Fruit fly (Drosophila melanogaster) whole organism, pupa: ENCODE data around the gene shep.

Source experiments
- CG10348 ChIP-seq: fragments of 200-800 bp; sonication (Bioruptor generic); IDR thresholded peaks from 2 replicates; pipeline ENCODE4 v1.3.6; 2022; ENCODE audit warnings: missing biosample characterization, missing genetic modification characterization
- CG12605 ChIP-seq: fragments of 200-800 bp; sonication (Bioruptor generic); IDR thresholded peaks from 2 replicates; pipeline ENCODE4 v1.3.6; 2022; ENCODE audit warnings: missing biosample characterization, missing genetic modification characterization
- CG13204 ChIP-seq: fragments of 200-800 bp; sonication (Bioruptor generic); optimal IDR thresholded peaks from 2 replicates; lab custom pipeline; 2018; ENCODE audit warnings: missing biosample characterization, mild to moderate bottlenecking, missing genetic modification characterization, moderate library complexity
- CG14655 ChIP-seq: fragments of 200-800 bp; sonication (Bioruptor generic); optimal IDR thresholded peaks from 3 replicates; lab custom pipeline; 2017; ENCODE audit warnings: mild to moderate bottlenecking, missing biosample characterization, missing genetic modification reagents, missing genetic modification characterization
- CG15710 ChIP-seq: fragments of 200-800 bp; sonication (Bioruptor generic); optimal IDR thresholded peaks from 2 replicates; lab custom pipeline; 2018; ENCODE audit warnings: missing biosample characterization, mild to moderate bottlenecking, missing genetic modification characterization, moderate library complexity
- CG17806 ChIP-seq: fragments of 200-800 bp; sonication (Bioruptor generic); optimal IDR thresholded peaks from 2 replicates; lab custom pipeline; 2018; ENCODE audit warnings: missing biosample characterization, mild to moderate bottlenecking, missing genetic modification characterization, moderate library complexity
- CG32121 ChIP-seq: fragments of 200-800 bp; sonication (Bioruptor generic); IDR thresholded peaks from 2 replicates; pipeline ENCODE4 v1.3.6; 2022; ENCODE audit warnings: missing biosample characterization, missing genetic modification characterization
- CG34367 ChIP-seq: fragments of 200-800 bp; sonication (Bioruptor generic); optimal IDR thresholded peaks from 2 replicates; lab custom pipeline; 2018; ENCODE audit warnings: missing biosample characterization, mild to moderate bottlenecking, missing genetic modification characterization
- CG4496 ChIP-seq: fragments of 200-800 bp; sonication (Bioruptor generic); IDR thresholded peaks from 3 replicates; pipeline ENCODE4 v1.3.6; 2022; ENCODE audit warnings: missing biosample characterization, missing genetic modification characterization
- CG8159 ChIP-seq: fragments of 200-800 bp; sonication (Bioruptor generic); optimal IDR thresholded peaks from 3 replicates; lab custom pipeline; 2018; ENCODE audit warnings: missing biosample characterization, mild to moderate bottlenecking, missing genetic modification characterization, moderate library complexity
- CG8301 ChIP-seq: fragments of 200-800 bp; sonication (Bioruptor generic); optimal IDR thresholded peaks from 2 replicates; lab custom pipeline; 2018; ENCODE audit warnings: missing biosample characterization, mild to moderate bottlenecking, missing genetic modification characterization
- CG9948 ChIP-seq: fragments of 200-800 bp; sonication (Bioruptor generic); optimal IDR thresholded peaks from 2 replicates; lab custom pipeline; 2018; ENCODE audit warnings: missing biosample characterization, mild to moderate bottlenecking, missing genetic modification characterization, moderate library complexity
- D1 ChIP-seq: fragments of 200-800 bp; sonication (Bioruptor generic); optimal IDR thresholded peaks from 2 replicates; lab custom pipeline; 2018; ENCODE audit warnings: missing biosample characterization, mild to moderate bottlenecking, missing genetic modification characterization, moderate library complexity
- EcR ChIP-seq: fragments of 200-800 bp; sonication (Bioruptor generic); optimal IDR thresholded peaks from 3 replicates; lab custom pipeline; 2019; ENCODE audit warnings: missing biosample characterization, missing genetic modification characterization, mild to moderate bottlenecking, moderate library complexity, missing genetic modification reagents
- Ets98B ChIP-seq: fragments of 200-800 bp; sonication (Bioruptor generic); IDR thresholded peaks from 2 replicates; pipeline ENCODE4 v1.3.6; 2022; ENCODE audit warnings: missing biosample characterization, missing genetic modification characterization
- Pif1A ChIP-seq: fragments of 200-800 bp; sonication (Bioruptor generic); optimal IDR thresholded peaks from 3 replicates; lab custom pipeline; 2016; ENCODE audit warnings: missing biosample characterization, missing genetic modification characterization
- Pif1B ChIP-seq: fragments of 200-800 bp; sonication (Bioruptor generic); optimal IDR thresholded peaks from 3 replicates; lab custom pipeline; 2016; ENCODE audit warnings: missing biosample characterization, missing genetic modification characterization
- Snoo ChIP-seq: fragments of 200-800 bp; sonication (Bioruptor generic); optimal IDR thresholded peaks from 3 replicates; lab custom pipeline; 2017; ENCODE audit warnings: missing biosample characterization, mild to moderate bottlenecking, missing genetic modification characterization, inconsistent platforms
- fd96Ca ChIP-seq: fragments of 200-800 bp; sonication (Bioruptor generic); IDR thresholded peaks from 3 replicates; pipeline ENCODE4 v1.3.6; 2022; ENCODE audit warnings: missing biosample characterization, missing genetic modification characterization
- gl ChIP-seq: fragments of 200-800 bp; sonication (Bioruptor generic); optimal IDR thresholded peaks from 2 replicates; lab custom pipeline; 2018; ENCODE audit warnings: missing biosample characterization, mild to moderate bottlenecking, missing genetic modification characterization
- rn ChIP-seq: fragments of 200-800 bp; sonication (Bioruptor generic); IDR thresholded peaks from 2 replicates; pipeline ENCODE4 v1.3.6; 2022; ENCODE audit warnings: missing biosample characterization, missing genetic modification characterization

The shep gene

dm6 chr3L:5276520-5276919 lies 1.2 kb downstream of the shep start:
- TF ChIP-seq CG34367 (tag; lab: Kevin White, UChicago) (no peak), EcR (GFP tag; lab: Kevin White, UChicago) (no peak), rn (no peak), CG32121 (no peak), CG17806 (tag; lab: Kevin White, UChicago) (no peak), CG10348 (GFP tag; lab: Robert Waterston, UW) (no peak), fd96Ca (GFP tag; lab: Robert Waterston, UW) (no peak), gl (no peak), Pif1B (GFP tag; lab: Kevin White, UChicago) (no peak), CG8301 (tag; lab: Kevin White, UChicago) (no peak), CG13204 (no peak), CG9948 (no peak), Ets98B (GFP tag; lab: Robert Waterston, UW) (no peak), CG15710 (no peak), Snoo (no peak), CG12605 (GFP tag; lab: Robert Waterston, UW) (no peak)

dm6 chr3L:5275558-5275957 lies 2.2 kb downstream of the shep start:
- TF ChIP-seq CG10348 (GFP tag; lab: Robert Waterston, UW) (no peak), fd96Ca (GFP tag; lab: Robert Waterston, UW) (no peak), Snoo (no peak), CG8301 (tag; lab: Kevin White, UChicago) (no peak), EcR (GFP tag; lab: Kevin White, UChicago) (no peak), CG9948 (no peak), Ets98B (GFP tag; lab: Robert Waterston, UW) (no peak), CG4496 (no peak), CG14655 (no peak), D1 (tag; lab: Kevin White, UChicago) (no peak), Pif1B (GFP tag; lab: Kevin White, UChicago) (no peak), gl (no peak)

DNA sequence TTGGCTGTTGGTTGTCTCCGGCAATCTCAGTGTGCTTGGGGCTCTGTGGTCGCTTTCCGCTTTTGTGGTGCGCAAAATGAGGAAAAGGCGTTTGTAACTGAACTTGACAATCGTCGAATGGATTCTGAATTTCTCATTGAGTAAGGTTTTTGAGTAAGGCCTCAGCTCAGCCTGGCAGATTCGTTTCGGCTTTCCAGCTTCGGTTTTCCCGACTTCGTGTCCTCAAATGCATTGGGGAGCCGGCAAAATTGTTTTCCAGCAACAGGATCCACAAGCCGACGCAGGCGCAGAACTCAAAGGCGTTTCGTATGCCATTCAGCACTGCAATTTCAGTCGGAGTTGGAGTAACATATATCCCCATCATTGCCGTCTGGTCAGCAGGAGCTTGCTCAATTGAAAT lies 4.5 kb downstream of the shep start:
- no peak for TF ChIP-seq CG13204
- TF ChIP-seq EcR (GFP tag; lab: Kevin White, UChicago) = no peak
- TF ChIP-seq CG9948 = no peak
- TF ChIP-seq Ets98B (GFP tag; lab: Robert Waterston, UW) = no peak
- TF ChIP-seq fd96Ca (GFP tag; lab: Robert Waterston, UW) = no peak
- no peak for TF ChIP-seq CG34367 (tag; lab: Kevin White, UChicago)
- TF ChIP-seq Snoo = no peak
- no peak for TF ChIP-seq CG32121
- TF ChIP-seq, all 21 proteins: peak for 0

DNA sequence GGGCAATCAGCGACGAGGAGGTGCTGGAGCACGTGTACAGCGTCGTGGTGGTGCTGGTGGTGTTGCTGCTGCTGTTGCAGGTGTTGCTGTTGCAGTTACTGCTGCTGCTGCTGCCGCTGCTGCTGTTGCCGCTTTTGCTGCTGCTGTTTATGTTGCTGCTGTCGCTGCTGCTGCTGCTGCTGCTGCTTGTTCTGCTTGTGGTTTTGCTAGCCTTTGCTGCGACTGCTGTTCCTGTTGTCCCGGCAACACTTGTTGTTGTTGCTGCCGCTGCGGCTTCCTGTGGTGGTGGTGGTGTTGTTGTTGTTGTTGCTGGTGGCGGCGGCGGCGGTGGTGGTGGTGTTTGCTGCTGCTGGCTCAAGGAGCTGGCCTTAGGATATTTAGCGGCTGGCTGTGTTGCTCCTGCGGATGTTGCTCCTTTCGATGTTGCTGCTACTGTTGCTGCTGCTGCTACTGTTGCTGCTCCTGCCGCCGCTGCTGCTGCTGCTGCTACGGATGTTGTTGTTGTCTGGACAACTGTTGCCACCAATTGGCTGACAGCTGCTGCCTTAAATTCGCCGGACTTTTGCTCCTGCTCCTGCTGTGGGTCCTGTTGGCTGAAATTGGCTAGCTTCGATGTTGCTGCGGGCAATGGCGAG lies 6.2 kb downstream of the shep start:
- no peak for TF ChIP-seq CG10348 (GFP tag; lab: Robert Waterston, UW)
- no peak for TF ChIP-seq CG9948
- TF ChIP-seq CG12605 (GFP tag; lab: Robert Waterston, UW) = no peak

dm6 chr3L:5268485-5268884 lies 9.3 kb downstream of the shep start:
- TF ChIP-seq CG8301 (tag; lab: Kevin White, UChicago) = no peak
- TF ChIP-seq gl = no peak
- no peak for TF ChIP-seq CG32121
- TF ChIP-seq EcR (GFP tag; lab: Kevin White, UChicago) = no peak
- TF ChIP-seq Snoo = no peak
- TF ChIP-seq CG8159 = no peak
- no peak for TF ChIP-seq CG14655
- no peak for TF ChIP-seq CG13204

DNA sequence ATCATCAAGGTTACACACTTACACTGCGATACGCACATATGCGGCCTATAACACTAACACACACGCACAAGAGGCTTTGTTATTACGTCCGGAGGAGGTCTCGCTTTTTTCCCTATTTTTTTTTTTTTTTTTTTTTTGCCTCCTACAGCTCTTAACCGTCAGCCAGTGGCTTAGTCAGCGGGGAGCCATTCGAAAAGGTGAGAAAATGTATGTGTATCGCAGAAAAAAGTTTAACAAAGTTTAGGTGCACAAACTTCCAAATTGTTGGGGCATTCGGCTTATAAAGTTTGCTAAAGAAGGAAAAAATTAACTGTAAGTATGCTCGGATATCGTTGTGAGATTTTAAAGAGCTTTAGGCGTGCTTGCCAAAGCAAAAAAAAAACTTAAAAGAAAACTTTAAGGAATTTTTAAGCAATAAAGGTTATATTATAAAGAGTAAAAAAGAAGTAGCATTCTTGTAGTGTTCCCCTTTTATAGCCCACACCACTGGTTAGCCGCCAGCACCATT lies 25.2 kb downstream of the shep start:
- TF ChIP-seq rn (no peak), CG4496 (no peak), CG15710 (no peak), CG14655 (peak; percentile 56), CG8301 (tag; lab: Kevin White, UChicago) (peak; percentile 7), CG32121 (no peak), EcR (GFP tag; lab: Kevin White, UChicago) (no peak), CG8159 (peak; percentile 38), CG9948 (peak; percentile 46), CG34367 (tag; lab: Kevin White, UChicago) (no peak), CG12605 (GFP tag; lab: Robert Waterston, UW) (no peak), CG17806 (tag; lab: Kevin White, UChicago) (no peak), CG10348 (GFP tag; lab: Robert Waterston, UW) (no peak)

- TF ChIP-seq Pif1A (GFP tag; lab: Kevin White, UChicago) (no peak), CG8301 (tag; lab: Kevin White, UChicago) (no peak), CG13204 (peak; percentile 35), CG10348 (GFP tag; lab: Robert Waterston, UW) (peak; percentile 13; the same call in 1 of the 2 replicates), Pif1B (GFP tag; lab: Kevin White, UChicago) (no peak), rn (no peak), EcR (GFP tag; lab: Kevin White, UChicago) (no peak), Snoo (no peak), fd96Ca (GFP tag; lab: Robert Waterston, UW) (peak; percentile 61; the same call in 1 of the 3 replicates), CG34367 (tag; lab: Kevin White, UChicago) (no peak), gl (no peak), D1 (tag; lab: Kevin White, UChicago) (no peak), Ets98B (GFP tag; lab: Robert Waterston, UW) (peak; percentile 56; the same call in 1 of the 2 replicates), CG17806 (tag; lab: Kevin White, UChicago) (no peak), CG32121 (peak; percentile 28; the same call in 1 of the 2 replicates), CG12605 (GFP tag; lab: Robert Waterston, UW) (peak; percentile 81), CG8159 (no peak), CG15710 (no peak), CG14655 (peak; percentile 9), CG4496 (peak; percentile 75; the same call in 2 of the 3 replicates), CG9948 (no peak)
Measured at dm6 chr3L:5251413-5251812, 26.3 kb downstream of the shep start.
